Fruit fly (Drosophila melanogaster): ENCODE measurements around the gene CG5126.

CG5126 gene

dm6 chr2L:1169867-1170415, 13.9 kb downstream of the CG5126 start, which contains the start of the genes CG31922 and Plap (continued):
- no peak for TF ChIP-seq da (GFP tag; optimal IDR thresholded peaks at IDR 0.05)
- no peak for TF ChIP-seq Blimp-1 (GFP tag; optimal IDR thresholded peaks at IDR 0.05)
- no peak for TF ChIP-seq toy (GFP tag; IDR thresholded peaks at IDR 0.05)
- no peak for TF ChIP-seq D19A (tag; optimal IDR thresholded peaks at IDR 0.05)
- no peak; the same call in 1 of the 2 replicates for TF ChIP-seq HLH3B (GFP tag; IDR thresholded peaks at IDR 0.05)
- no peak for TF ChIP-seq fd64A (GFP tag; optimal IDR thresholded peaks at IDR 0.05)
- TF ChIP-seq sob (GFP tag; IDR thresholded peaks at IDR 0.05) = peak; percentile 73
- TF ChIP-seq Spps (tag; optimal IDR thresholded peaks at IDR 0.05) = peak; percentile 26
- TF ChIP-seq shn (GFP tag; optimal IDR thresholded peaks at IDR 0.05) = peak; percentile 59
- peak; percentile 96 for TF ChIP-seq Sry-δ (GFP tag; optimal IDR thresholded peaks at IDR 0.05)
- peak; percentile 64 for TF ChIP-seq PHDP (tag; optimal IDR thresholded peaks at IDR 0.05)
- TF ChIP-seq Sox100B (GFP tag; optimal IDR thresholded peaks at IDR 0.05) = no peak
- TF ChIP-seq bcd (GFP tag; optimal IDR thresholded peaks at IDR 0.05) = peak; percentile 63
- TF ChIP-seq Neu2 (GFP tag; optimal IDR thresholded peaks at IDR 0.05; ENCODE audit: borderline replicate concordance) = no peak
- TF ChIP-seq CG7357 (GFP tag; IDR thresholded peaks at IDR 0.05) = no peak
- TF ChIP-seq Doc2 (GFP tag; IDR thresholded peaks at IDR 0.05) = no peak
- peak; percentile 78 for TF ChIP-seq CG9215 (GFP tag; IDR thresholded peaks at IDR 0.05)
- peak; percentile 58 for TF ChIP-seq pzg (GFP tag; optimal IDR thresholded peaks at IDR 0.05)
- TF ChIP-seq p53 (GFP tag; optimal IDR thresholded peaks at IDR 0.05) = no peak
- peak; percentile 58 for TF ChIP-seq twi (tag; optimal IDR thresholded peaks at IDR 0.05)
- peak; percentile 91 for TF ChIP-seq CG2129 (GFP tag; IDR thresholded peaks at IDR 0.05; ENCODE audit: partially characterized antibody)
- TF ChIP-seq CG4854 (GFP tag; optimal IDR thresholded peaks at IDR 0.05) = no peak
- TF ChIP-seq Adf1 (GFP tag; IDR thresholded peaks at IDR 0.05) = no peak
- peak; percentile 38 for TF ChIP-seq CG10366 (GFP tag; IDR thresholded peaks at IDR 0.05)
- peak; percentile 76 for TF ChIP-seq tin (GFP tag; optimal IDR thresholded peaks at IDR 0.05)
- TF ChIP-seq psq (GFP tag; optimal IDR thresholded peaks at IDR 0.05) = peak; percentile 16
- TF ChIP-seq unc-4 (GFP tag; IDR thresholded peaks at IDR 0.05; ENCODE audit: partially characterized antibody) = peak; percentile 95
- TF ChIP-seq CG14965 (GFP tag; optimal IDR thresholded peaks at IDR 0.05; ENCODE audit: borderline replicate concordance) = no peak
- peak; percentile 66 for TF ChIP-seq Dref (GFP tag; IDR thresholded peaks at IDR 0.05)
- TF ChIP-seq org-1 (GFP tag; optimal IDR thresholded peaks at IDR 0.05) = no peak
- peak; percentile 67 for TF ChIP-seq CG12744 (GFP tag; optimal IDR thresholded peaks at IDR 0.05)
- no peak for TF ChIP-seq yki (optimal IDR thresholded peaks at IDR 0.05)
- no peak for TF ChIP-seq CG17802 (tag; optimal IDR thresholded peaks at IDR 0.05)
- peak; percentile 84 for TF ChIP-seq zfh2 (GFP tag; optimal IDR thresholded peaks at IDR 0.05)
- peak; percentile 63 for TF ChIP-seq CG3281 (GFP tag; optimal IDR thresholded peaks at IDR 0.05)
- TF ChIP-seq CG17912 (GFP tag; optimal IDR thresholded peaks at IDR 0.05) = no peak
- peak; percentile 93 for TF ChIP-seq Med (GFP tag)
- TF ChIP-seq CG9609 (GFP tag; optimal IDR thresholded peaks at IDR 0.05) = peak; percentile 27
- peak; percentile 73 for TF ChIP-seq HmgZ (tag; optimal IDR thresholded peaks at IDR 0.05)
- no peak for TF ChIP-seq eve (GFP tag; optimal IDR thresholded peaks at IDR 0.05)
- no peak for TF ChIP-seq CG30431 (GFP tag; optimal IDR thresholded peaks at IDR 0.05)
- peak; percentile 23; the same call in 1 of the 3 replicates for TF ChIP-seq croc (GFP tag; conservative IDR thresholded peaks at IDR 0.05)
- TF ChIP-seq nau (GFP tag; optimal IDR thresholded peaks at IDR 0.05) = no peak
- TF ChIP-seq insv (GFP tag; optimal IDR thresholded peaks at IDR 0.05) = peak in 1 of 2 experiments; percentile 35
- no peak for TF ChIP-seq CG32772 (GFP tag; IDR thresholded peaks at IDR 0.05)
- TF ChIP-seq CG1603 (tag; optimal IDR thresholded peaks at IDR 0.05) = no peak
- peak; percentile 64 for TF ChIP-seq CG17385 (GFP tag; optimal IDR thresholded peaks at IDR 0.05)
- no peak for TF ChIP-seq CG6813 (GFP tag; optimal IDR thresholded peaks at IDR 0.05)
- peak; percentile 6 for TF ChIP-seq cwo (GFP tag; optimal IDR thresholded peaks at IDR 0.05)
- TF ChIP-seq CG4424 (GFP tag; optimal IDR thresholded peaks at IDR 0.05) = peak; percentile 77
- TF ChIP-seq CG8089 (GFP tag; optimal IDR thresholded peaks at IDR 0.05) = no peak

Measured in whole organism, embryonic.